Fruit fly (Drosophila melanogaster) whole organism, embryonic: ENCODE results near the gene Tsf1.
A peak's percentile ranks its signal among the peaks of the same experiment; 100 is the strongest.

ENCODE experiments used
- B-H1 ChIP-seq: fragments of 200-800 bp; sonication (Bioruptor generic); IDR thresholded peaks from 3 replicates; pipeline ENCODE4 v1.3.6; 2022; ENCODE audit warnings: missing biosample characterization, missing genetic modification characterization
- CG13123 ChIP-seq: fragments of 200-800 bp; sonication (Bioruptor generic); optimal IDR thresholded peaks from 2 replicates; lab custom pipeline; 2016; ENCODE audit warnings: missing biosample characterization, missing genetic modification characterization
- CG30020 ChIP-seq: fragments of 200-800 bp; optimal IDR thresholded peaks from 2 replicates; lab custom pipeline; 2019; ENCODE audit warnings: missing biosample characterization, mild to moderate bottlenecking, missing genetic modification characterization, moderate library complexity
- CG3407 ChIP-seq: fragments of 200-800 bp; sonication (Bioruptor generic); optimal IDR thresholded peaks from 2 replicates; lab custom pipeline; 2018; ENCODE audit warnings: missing biosample characterization, mild to moderate bottlenecking, missing genetic modification characterization
- CG7372 ChIP-seq: fragments of 200-800 bp; sonication (Bioruptor generic); IDR thresholded peaks from 2 replicates; pipeline ENCODE4 v1.3.6; 2022; ENCODE audit warnings: missing biosample characterization, missing genetic modification characterization
- Med ChIP-seq: fragments of 200-800 bp; sonication (Bioruptor generic); peaks from one replicate; lab custom pipeline; 2016; ENCODE audit warnings: missing biosample characterization, missing genetic modification characterization, mild to moderate bottlenecking, inconsistent platforms, moderate library complexity
- Sox102F ChIP-seq: fragments of 200-800 bp; sonication (Bioruptor generic); optimal IDR thresholded peaks from 2 replicates; lab custom pipeline; 2018; ENCODE audit warnings: missing biosample characterization, mild to moderate bottlenecking, missing genetic modification characterization, moderate library complexity
- bowl ChIP-seq: fragments of 200-800 bp; sonication (Bioruptor generic); IDR thresholded peaks from 2 replicates; pipeline ENCODE4 v1.3.6; 2022; ENCODE audit warnings: missing biosample characterization, missing genetic modification characterization
- grn ChIP-seq: fragments of 200-800 bp; sonication (Bioruptor generic); optimal IDR thresholded peaks from 3 replicates; lab custom pipeline; 2017; ENCODE audit warnings: missing biosample characterization, missing genetic modification characterization
- unpg ChIP-seq: fragments of 200-800 bp; sonication (Bioruptor generic); optimal IDR thresholded peaks from 3 replicates; lab custom pipeline; 2018; ENCODE audit warnings: missing biosample characterization, mild to moderate bottlenecking, missing genetic modification characterization, moderate library complexity

DNA sequence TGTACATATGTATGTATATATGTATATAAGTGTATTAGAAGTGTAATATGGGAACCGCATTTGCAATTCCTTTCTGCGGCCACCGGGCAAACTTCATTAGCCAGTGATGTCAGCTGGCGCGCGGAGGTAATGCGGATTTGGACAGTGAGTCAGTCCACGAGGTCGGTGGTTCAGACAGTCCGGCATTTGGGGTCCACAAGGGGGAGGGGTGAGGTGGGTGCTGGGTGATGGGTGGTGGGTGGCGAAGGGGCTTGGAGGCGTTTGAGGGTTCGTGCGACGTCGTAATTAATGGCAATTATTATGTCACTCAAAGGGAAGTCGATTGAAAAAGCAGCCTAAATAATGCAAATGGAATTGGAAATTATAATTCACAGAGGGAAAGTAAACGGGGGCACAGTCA is 17.1 kb upstream of the Tsf1 start:
- TF ChIP-seq grn, result no peak
- no peak for TF ChIP-seq CG3407 (GFP tag; lab: Kevin White, UChicago)
- TF ChIP-seq Sox102F (GFP tag; lab: Kevin White, UChicago), result no peak
- peak; percentile 12 for TF ChIP-seq Med (GFP tag; lab: Kevin White, UChicago)
- no peak for TF ChIP-seq B-H1 (GFP tag; lab: Robert Waterston, UW)
- no peak for TF ChIP-seq bowl
- TF ChIP-seq unpg, result no peak
- no peak for TF ChIP-seq CG7372 (GFP tag; lab: Robert Waterston, UW)
- no peak for TF ChIP-seq CG30020 (tag; lab: Kevin White, UChicago)
- no peak for TF ChIP-seq CG13123 (GFP tag; lab: Kevin White, UChicago)
